Fruit fly (Drosophila melanogaster) whole organism, embryonic: ENCODE data around the gene GCS2beta.

Experiments used
- Bteb2 ChIP-seq: fragments of 200-800 bp; sonication (Bioruptor generic); optimal IDR thresholded peaks from 2 replicates; lab custom pipeline; 2016; ENCODE audit warnings: missing biosample characterization, missing genetic modification characterization
- CG10209 ChIP-seq: fragments of 200-800 bp; sonication (Bioruptor generic); optimal IDR thresholded peaks from 3 replicates; lab custom pipeline; 2017; ENCODE audit warnings: missing biosample characterization, mild to moderate bottlenecking, missing genetic modification characterization, missing genetic modification reagents
- CG10267 ChIP-seq: fragments of 200-800 bp; sonication (Bioruptor generic); optimal IDR thresholded peaks from 2 replicates; lab custom pipeline; 2018; ENCODE audit warnings: missing biosample characterization, mild to moderate bottlenecking, missing genetic modification characterization, moderate library complexity
- CG10431 ChIP-seq: fragments of 200-800 bp; sonication (Bioruptor generic); optimal IDR thresholded peaks from 3 replicates; lab custom pipeline; 2018; ENCODE audit warnings: missing biosample characterization, mild to moderate bottlenecking, missing genetic modification characterization
- CG11504 ChIP-seq: fragments of 200-800 bp; sonication (Bioruptor generic); optimal IDR thresholded peaks from 3 replicates; lab custom pipeline; 2019; ENCODE audit warnings: missing biosample characterization, mild to moderate bottlenecking, missing genetic modification characterization, moderate library complexity
- CG11695 ChIP-seq: fragments of 200-800 bp; sonication (Bioruptor generic); IDR thresholded peaks from 3 replicates; pipeline ENCODE4 v1.3.6; 2022; ENCODE audit warnings: missing biosample characterization, missing genetic modification characterization
- CG12071 ChIP-seq: fragments of 200-800 bp; sonication (Bioruptor generic); optimal IDR thresholded peaks from 3 replicates; lab custom pipeline; 2018; ENCODE audit warnings: missing biosample characterization, mild to moderate bottlenecking, missing genetic modification characterization
- CG14710 ChIP-seq: fragments of 200-800 bp; sonication (Bioruptor generic); optimal IDR thresholded peaks from 3 replicates; lab custom pipeline; 2019; ENCODE audit warnings: missing biosample characterization, mild to moderate bottlenecking, missing genetic modification characterization, moderate library complexity
- CG17186 ChIP-seq: fragments of 200-800 bp; sonication (Bioruptor generic); optimal IDR thresholded peaks from 3 replicates; lab custom pipeline; 2017; ENCODE audit warnings: missing biosample characterization, missing genetic modification reagents, missing genetic modification characterization
- CG17912 ChIP-seq: fragments of 200-800 bp; sonication (Bioruptor generic); optimal IDR thresholded peaks from 2 replicates; lab custom pipeline; 2018; ENCODE audit warnings: missing biosample characterization, mild to moderate bottlenecking, missing genetic modification characterization
- CG2120 ChIP-seq: fragments of 200-800 bp; sonication (Bioruptor generic); optimal IDR thresholded peaks from 3 replicates; lab custom pipeline; 2016; ENCODE audit warnings: missing biosample characterization, missing genetic modification characterization
- CG3163 ChIP-seq: fragments of 200-800 bp; sonication (Bioruptor generic); optimal IDR thresholded peaks from 3 replicates; lab custom pipeline; 2016; ENCODE audit warnings: missing biosample characterization, missing genetic modification characterization
- CG34224 ChIP-seq: fragments of 200-800 bp; sonication (Bioruptor generic); IDR thresholded peaks from 3 replicates; pipeline ENCODE4 v1.3.6; 2022; ENCODE audit warnings: missing biosample characterization, missing genetic modification characterization; ENCODE audit not compliant: partially characterized antibody
- CG34376 ChIP-seq: fragments of 200-800 bp; sonication (Bioruptor generic); optimal IDR thresholded peaks from 2 replicates; lab custom pipeline; 2018; ENCODE audit warnings: missing biosample characterization, mild to moderate bottlenecking, missing genetic modification characterization
- CG3995 ChIP-seq: fragments of 200-800 bp; sonication (Bioruptor generic); optimal IDR thresholded peaks from 3 replicates; lab custom pipeline; 2016; ENCODE audit warnings: missing biosample characterization, missing genetic modification characterization
- CG6654 ChIP-seq: fragments of 200-800 bp; sonication (Bioruptor generic); optimal IDR thresholded peaks from 2 replicates; lab custom pipeline; 2017; ENCODE audit warnings: missing biosample characterization, mild to moderate bottlenecking, missing genetic modification characterization
- CG7963 ChIP-seq: fragments of 200-800 bp; sonication (Bioruptor generic); IDR thresholded peaks from 3 replicates; pipeline ENCODE4 v1.3.6; 2022; ENCODE audit warnings: missing biosample characterization, missing genetic modification characterization; ENCODE audit not compliant: partially characterized antibody
- CG8290 ChIP-seq, 3 experiments: fragments of 200-800 bp; sonication (Bioruptor generic); optimal IDR thresholded peaks; 2 replicates each; lab custom pipeline; 2016 to 2019; ENCODE audit warnings: missing biosample characterization in 3 of 3, missing genetic modification characterization in 3 of 3, mild to moderate bottlenecking in 2 of 3, moderate library complexity in 1 of 3
- CG8924 ChIP-seq: fragments of 200-800 bp; optimal IDR thresholded peaks from 3 replicates; lab custom pipeline; 2019; ENCODE audit warnings: missing biosample characterization, mild to moderate bottlenecking, missing genetic modification characterization, moderate library complexity
- Deaf1 ChIP-seq: fragments of 200-800 bp; optimal IDR thresholded peaks from 3 replicates; lab custom pipeline; 2019; ENCODE audit warnings: missing biosample characterization, mild to moderate bottlenecking, missing genetic modification characterization, moderate library complexity
- Dek ChIP-seq: fragments of 200-800 bp; sonication (Bioruptor generic); optimal IDR thresholded peaks from 3 replicates; lab custom pipeline; 2019; ENCODE audit warnings: missing biosample characterization, mild to moderate bottlenecking, missing genetic modification characterization, moderate library complexity
- E2f2 ChIP-seq: fragments of 200-800 bp; sonication (Bioruptor generic); IDR thresholded peaks from 2 replicates; pipeline ENCODE4 v1.3.6; 2022; ENCODE audit warnings: missing biosample characterization, missing genetic modification characterization
- Ets97D ChIP-seq: fragments of 200-800 bp; sonication (Bioruptor generic); optimal IDR thresholded peaks from 3 replicates; lab custom pipeline; 2016; ENCODE audit warnings: missing biosample characterization, missing genetic modification characterization
- HLH4C ChIP-seq: fragments of 200-800 bp; sonication (Bioruptor generic); IDR thresholded peaks from 3 replicates; pipeline ENCODE4 v1.3.6; 2022; ENCODE audit warnings: missing biosample characterization, missing genetic modification characterization; ENCODE audit not compliant: partially characterized antibody
- Jarid2 ChIP-seq: fragments of 200-800 bp; sonication (Bioruptor generic); optimal IDR thresholded peaks from 3 replicates; lab custom pipeline; 2017; ENCODE audit warnings: mild to moderate bottlenecking, missing biosample characterization, missing genetic modification reagents, missing genetic modification characterization
- MESR4 ChIP-seq: fragments of 200-800 bp; sonication (Bioruptor generic); optimal IDR thresholded peaks from 2 replicates; lab custom pipeline; 2018; ENCODE audit warnings: missing biosample characterization, mild to moderate bottlenecking, missing genetic modification characterization, moderate library complexity
- NC2β ChIP-seq: fragments of 200-800 bp; sonication (Bioruptor generic); optimal IDR thresholded peaks from 2 replicates; lab custom pipeline; 2016; ENCODE audit warnings: missing biosample characterization, missing genetic modification characterization
- Neu2 ChIP-seq: fragments of 200-800 bp; sonication (Bioruptor generic); optimal IDR thresholded peaks from 3 replicates; lab custom pipeline; 2016; ENCODE audit warnings: missing biosample characterization, missing genetic modification characterization, borderline replicate concordance
- PHDP ChIP-seq: fragments of 200-800 bp; sonication (Bioruptor generic); optimal IDR thresholded peaks from 3 replicates; lab custom pipeline; 2018; ENCODE audit warnings: missing biosample characterization, mild to moderate bottlenecking, missing genetic modification characterization, moderate library complexity
- Ptx1 ChIP-seq: fragments of 200-800 bp; sonication (Bioruptor generic); IDR thresholded peaks from 2 replicates; pipeline ENCODE4 v1.3.6; 2022; ENCODE audit warnings: missing biosample characterization, missing genetic modification characterization
- Sin3A ChIP-seq: fragments of >200 bp; optimal IDR thresholded peaks from 2 replicates; lab custom pipeline; 2018
- Spps ChIP-seq: fragments of 200-800 bp; sonication (Bioruptor generic); optimal IDR thresholded peaks from 2 replicates; lab custom pipeline; 2018; ENCODE audit warnings: missing biosample characterization, mild to moderate bottlenecking, missing genetic modification characterization
- ato ChIP-seq: fragments of 200-800 bp; sonication (Bioruptor generic); IDR thresholded peaks from 2 replicates; pipeline ENCODE4 v1.3.6; 2022; ENCODE audit warnings: missing biosample characterization, missing genetic modification characterization; ENCODE audit not compliant: partially characterized antibody
- caup ChIP-seq: fragments of 200-800 bp; sonication (Bioruptor generic); optimal IDR thresholded peaks from 3 replicates; lab custom pipeline; 2017; ENCODE audit warnings: missing biosample characterization, mild to moderate bottlenecking, missing genetic modification characterization, moderate library complexity; ENCODE audit not compliant: severe bottlenecking
- cg ChIP-seq: fragments of 200-800 bp; sonication (Bioruptor generic); optimal IDR thresholded peaks from 3 replicates; lab custom pipeline; 2019; ENCODE audit warnings: missing biosample characterization, mild to moderate bottlenecking, missing genetic modification characterization, moderate library complexity
- dmrt99B ChIP-seq: fragments of 200-800 bp; sonication (Bioruptor generic); optimal IDR thresholded peaks from 2 replicates; lab custom pipeline; 2018; ENCODE audit warnings: missing biosample characterization, mild to moderate bottlenecking, missing genetic modification characterization, moderate library complexity
- en ChIP-seq: fragments of 200-800 bp; sonication (Bioruptor generic); optimal IDR thresholded peaks from 2 replicates; lab custom pipeline; 2016; ENCODE audit warnings: missing biosample characterization, missing genetic modification characterization
- exex ChIP-seq: fragments of 200-800 bp; sonication (Bioruptor generic); optimal IDR thresholded peaks from 4 replicates; lab custom pipeline; 2018; ENCODE audit warnings: missing biosample characterization, mild to moderate bottlenecking, missing genetic modification characterization, moderate library complexity
- inv ChIP-seq: fragments of 200-800 bp; sonication (Bioruptor generic); IDR thresholded peaks from 2 replicates; pipeline ENCODE4 v1.3.6; 2022; ENCODE audit warnings: missing biosample characterization, missing genetic modification characterization; ENCODE audit not compliant: partially characterized antibody
- knrl ChIP-seq: fragments of 200-800 bp; sonication (Bioruptor generic); IDR thresholded peaks from 3 replicates; pipeline ENCODE4 v1.3.6; 2022; ENCODE audit warnings: missing biosample characterization, missing genetic modification characterization; ENCODE audit not compliant: partially characterized antibody
- odd ChIP-seq: fragments of 200-800 bp; sonication (Bioruptor generic); optimal IDR thresholded peaks from 2 replicates; lab custom pipeline; 2017; ENCODE audit warnings: missing biosample characterization, mild to moderate bottlenecking, missing genetic modification characterization
- p53 ChIP-seq: fragments of 200-800 bp; sonication (Bioruptor generic); optimal IDR thresholded peaks from 2 replicates; lab custom pipeline; 2016; ENCODE audit warnings: missing biosample characterization, missing genetic modification characterization
- so ChIP-seq: fragments of 200-800 bp; sonication (Bioruptor generic); IDR thresholded peaks from 3 replicates; pipeline ENCODE4 v1.3.6; 2022; ENCODE audit warnings: missing biosample characterization, missing genetic modification characterization
- sug ChIP-seq: fragments of 200-800 bp; optimal IDR thresholded peaks from 2 replicates; lab custom pipeline; 2019; ENCODE audit warnings: missing biosample characterization, mild to moderate bottlenecking, missing genetic modification characterization, moderate library complexity
- toy ChIP-seq: fragments of 200-800 bp; sonication (Bioruptor generic); IDR thresholded peaks from 2 replicates; pipeline ENCODE4 v1.3.6; 2022; ENCODE audit warnings: missing biosample characterization, missing genetic modification characterization
- unc-4 ChIP-seq: fragments of 200-800 bp; sonication (Bioruptor generic); IDR thresholded peaks from 2 replicates; pipeline ENCODE4 v1.3.6; 2022; ENCODE audit warnings: missing biosample characterization, missing genetic modification characterization; ENCODE audit not compliant: partially characterized antibody

Gene GCS2beta

dm6 chr2L:17472582-17473524, 11.3 kb downstream of the GCS2beta start, which contains the start of gene BicD (continued):
- 0 out of 3 replicates have a peak, but pooled peaks have one; percentile 15 for TF ChIP-seq CG11695
- TF ChIP-seq Neu2 (GFP tag; lab: Kevin White, UChicago): no peak
- TF ChIP-seq toy (GFP tag; lab: Robert Waterston, UW): no peak
- TF ChIP-seq ato (GFP tag; lab: Robert Waterston, UW): peak; percentile 32; the same call in 1 of the 2 replicates
- TF ChIP-seq exex: peak; percentile 94
- TF ChIP-seq cg: peak; percentile 88
- peak; percentile 8 for TF ChIP-seq CG17912 (GFP tag; lab: Kevin White, UChicago)
- TF ChIP-seq Deaf1 (tag; lab: Kevin White, UChicago): peak; percentile 34
- peak; percentile 65 for TF ChIP-seq Jarid2 (GFP tag; lab: Kevin White, UChicago)
- TF ChIP-seq so (GFP tag; lab: Robert Waterston, UW): no peak
- no peak for TF ChIP-seq en
- no peak for TF ChIP-seq NC2β (GFP tag; lab: Kevin White, UChicago)
- peak; percentile 32 for TF ChIP-seq Ets97D
- peak; percentile 7 for TF ChIP-seq CG3995 (GFP tag; lab: Kevin White, UChicago)
- TF ChIP-seq HLH4C (GFP tag; lab: Robert Waterston, UW): peak; percentile 80
- peak; percentile 31 for TF ChIP-seq odd (GFP tag; lab: Kevin White, UChicago)
- no peak for TF ChIP-seq CG11504 (tag; lab: Kevin White, UChicago)
- peak; percentile 14 for TF ChIP-seq CG6654
- TF ChIP-seq Spps (tag; lab: Kevin White, UChicago): no peak
- peak; percentile 28 for TF ChIP-seq CG34376
- peak; percentile 5 for TF ChIP-seq CG3163
- TF ChIP-seq Bteb2 (GFP tag; lab: Kevin White, UChicago): no peak
- peak; percentile 77 for TF ChIP-seq CG17186
- peak; percentile 52 for TF ChIP-seq MESR4
- TF ChIP-seq CG2120 (GFP tag; lab: Kevin White, UChicago): peak; percentile 14
- no peak for TF ChIP-seq dmrt99B
- TF ChIP-seq E2f2: peak; percentile 41; the same call in 1 of the 2 replicates
- TF ChIP-seq Ptx1 (GFP tag; lab: Robert Waterston, UW): no peak
- peak; percentile 54 for TF ChIP-seq inv
- TF ChIP-seq caup (GFP tag; lab: Kevin White, UChicago): peak; percentile 1
- peak; percentile 73 for TF ChIP-seq knrl (GFP tag; lab: Robert Waterston, UW)
- TF ChIP-seq CG10267 (tag; lab: Kevin White, UChicago): peak; percentile 69
- TF ChIP-seq p53 (GFP tag; lab: Kevin White, UChicago): peak; percentile 66
- 0 out of 3 replicates have a peak, but pooled peaks have one; percentile 9 for TF ChIP-seq CG7963
- TF ChIP-seq Sin3A (lab: Kevin White, UChicago): peak; percentile 9
- no peak for TF ChIP-seq CG10209 (GFP tag; lab: Kevin White, UChicago)
- TF ChIP-seq CG14710 (tag; lab: Kevin White, UChicago): peak; percentile 76
- peak; percentile 50; the same call in 1 of the 3 replicates for TF ChIP-seq CG34224 (GFP tag; lab: Robert Waterston, UW)
- TF ChIP-seq unc-4 (GFP tag; lab: Robert Waterston, UW): peak; percentile 78
- TF ChIP-seq CG8290 (GFP tag; optimal IDR thresholded peaks at IDR 0.05; lab: Kevin White, UChicago): peak; percentile 84
- peak in 1 of 2 experiments; percentile 69 for TF ChIP-seq CG8290 (tag; optimal IDR thresholded peaks at IDR 0.05; lab: Kevin White, UChicago)
- peak; percentile 5 for TF ChIP-seq PHDP (tag; lab: Kevin White, UChicago)
- peak; percentile 30 for TF ChIP-seq sug (tag; lab: Kevin White, UChicago)
- peak; percentile 24 for TF ChIP-seq CG8924
- TF ChIP-seq CG12071 (GFP tag; lab: Kevin White, UChicago): no peak
- TF ChIP-seq Dek (tag; lab: Kevin White, UChicago): peak; percentile 24
- peak; percentile 61 for TF ChIP-seq CG10431 (GFP tag; lab: Kevin White, UChicago)
